Worm (Caenorhabditis elegans): ENCODE results near the gene nhr-98.

ce11 chrV:500535-500934, 46.9 kb downstream of the nhr-98 start:
- TF ChIP-seq nhr-11 (tag; optimal IDR thresholded peaks at IDR 0.05) (no peak), lin-13 (GFP tag; optimal IDR thresholded peaks at IDR 0.05) (no peak), aly-2 (tag; optimal IDR thresholded peaks at IDR 0.05) (no peak), nhr-237 (tag; optimal IDR thresholded peaks at IDR 0.05) (no peak), F13H6.1 (tag; optimal IDR thresholded peaks at IDR 0.05) (no peak), egl-27 (tag; optimal IDR thresholded peaks at IDR 0.05) (no peak), snpc-4 (tag; optimal IDR thresholded peaks at IDR 0.05) (no peak), mdl-1 (tag; optimal IDR thresholded peaks at IDR 0.05) (no peak), sma-3 (GFP tag; optimal IDR thresholded peaks at IDR 0.05) (no peak), unc-62 (GFP tag; optimal IDR thresholded peaks at IDR 0.05) (no peak), fos-1 (tag; optimal IDR thresholded peaks at IDR 0.05) (no peak), nhr-10 (tag; optimal IDR thresholded peaks at IDR 0.05) (no peak), ZK546.5 (tag; optimal IDR thresholded peaks at IDR 0.05) (no peak)
